Worm (Caenorhabditis elegans): ENCODE results near the gene F41G4.7.

DNA sequence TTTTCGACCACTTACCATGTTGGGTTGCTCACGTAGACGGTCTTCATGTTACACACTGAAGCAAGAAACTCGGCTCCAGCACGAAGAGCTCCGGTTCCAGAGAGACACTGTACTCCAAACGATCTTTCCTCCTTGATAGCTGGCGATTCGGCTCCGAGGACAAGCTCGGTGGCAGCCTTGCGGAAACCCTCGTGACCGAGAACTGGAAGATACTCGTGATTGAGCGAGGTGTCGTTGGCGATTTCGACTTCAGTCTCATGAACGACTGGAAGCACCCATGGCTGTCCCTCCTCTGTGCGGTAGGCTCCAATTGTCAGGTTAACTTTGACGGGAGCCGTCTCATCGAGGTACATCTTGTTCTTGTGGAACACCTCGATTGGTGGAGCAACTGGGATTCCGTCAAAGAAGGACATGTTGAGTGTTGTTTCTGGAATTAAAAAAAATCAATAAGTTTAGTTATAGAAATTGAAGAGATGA lies 43.5 kb downstream of the F41G4.7 start, which contains the start of gene got-1.2:
- TF ChIP-seq nhr-28 (tag; optimal IDR thresholded peaks at IDR 0.05) (no peak), snpc-4 (tag; optimal IDR thresholded peaks at IDR 0.05) (no peak), lsy-2 (tag; optimal IDR thresholded peaks at IDR 0.05) (no peak), bed-3 (GFP tag; optimal IDR thresholded peaks at IDR 0.05) (no peak), unc-62 (GFP tag; optimal IDR thresholded peaks at IDR 0.05) (no peak), cnd-1 (tag; optimal IDR thresholded peaks at IDR 0.05) (no peak), blmp-1 (tag; optimal IDR thresholded peaks at IDR 0.05) (no peak), sptf-1 (tag; optimal IDR thresholded peaks at IDR 0.05) (no peak), nhr-237 (tag; optimal IDR thresholded peaks at IDR 0.05) (no peak), lin-13 (tag; optimal IDR thresholded peaks at IDR 0.05) (no peak), mab-5 (tag; optimal IDR thresholded peaks at IDR 0.05) (no peak), unc-39 (tag; optimal IDR thresholded peaks at IDR 0.05) (no peak)

Measured in whole organism, mixed stage, embryonic.